Worm (Caenorhabditis elegans) whole organism, midembryonic: Measurements from ENCODE around the gene ssp-35.

Experiments
- T22C8.4 ChIP-seq: fragments of 200-800 bp; sonication (Bioruptor generic); IDR thresholded peaks from 2 replicates; pipeline ENCODE4 v1.3.6; 2022; ENCODE audit warnings: missing genetic modification characterization, missing compliant biosample characterization
- cog-1 ChIP-seq: sonication (generic microtip); optimal IDR thresholded peaks from 2 replicates; lab custom pipeline; 2016; ENCODE audit warnings: missing genetic modification characterization, missing compliant biosample characterization
- med-1 ChIP-seq: sonication (generic microtip); optimal IDR thresholded peaks from 2 replicates; lab custom pipeline; 2017; ENCODE audit warnings: missing genetic modification characterization, mild to moderate bottlenecking, missing compliant biosample characterization, antibody characterized with exemption, missing genetic modification reagents; ENCODE audit not compliant: insufficient read depth
- ref-1 ChIP-seq: fragments of 200-800 bp; sonication (Bioruptor generic); conservative IDR thresholded peaks from 2 replicates; pipeline ENCODE4 v1.3.6; 2022; ENCODE audit warnings: missing genetic modification reagents, missing genetic modification characterization, missing compliant biosample characterization

- TF ChIP-seq med-1 (GFP tag; lab: Kevin White, UChicago): peak; percentile 49
- TF ChIP-seq ref-1 (GFP tag; lab: Robert Waterston, UW): no peak
- TF ChIP-seq T22C8.4 (GFP tag; lab: Robert Waterston, UW): no peak
- TF ChIP-seq cog-1 (tag; lab: Kevin White, UChicago): peak; percentile 79
Observed at ce11 chrV:12291587-12291986, 28.0 kb upstream of the ssp-35 start, which contains the start of the genes srpa-68 and srh-16.
